Worm (Caenorhabditis elegans): ENCODE measurements around the gene F13H8.6.

F13H8.6 gene

DNA sequence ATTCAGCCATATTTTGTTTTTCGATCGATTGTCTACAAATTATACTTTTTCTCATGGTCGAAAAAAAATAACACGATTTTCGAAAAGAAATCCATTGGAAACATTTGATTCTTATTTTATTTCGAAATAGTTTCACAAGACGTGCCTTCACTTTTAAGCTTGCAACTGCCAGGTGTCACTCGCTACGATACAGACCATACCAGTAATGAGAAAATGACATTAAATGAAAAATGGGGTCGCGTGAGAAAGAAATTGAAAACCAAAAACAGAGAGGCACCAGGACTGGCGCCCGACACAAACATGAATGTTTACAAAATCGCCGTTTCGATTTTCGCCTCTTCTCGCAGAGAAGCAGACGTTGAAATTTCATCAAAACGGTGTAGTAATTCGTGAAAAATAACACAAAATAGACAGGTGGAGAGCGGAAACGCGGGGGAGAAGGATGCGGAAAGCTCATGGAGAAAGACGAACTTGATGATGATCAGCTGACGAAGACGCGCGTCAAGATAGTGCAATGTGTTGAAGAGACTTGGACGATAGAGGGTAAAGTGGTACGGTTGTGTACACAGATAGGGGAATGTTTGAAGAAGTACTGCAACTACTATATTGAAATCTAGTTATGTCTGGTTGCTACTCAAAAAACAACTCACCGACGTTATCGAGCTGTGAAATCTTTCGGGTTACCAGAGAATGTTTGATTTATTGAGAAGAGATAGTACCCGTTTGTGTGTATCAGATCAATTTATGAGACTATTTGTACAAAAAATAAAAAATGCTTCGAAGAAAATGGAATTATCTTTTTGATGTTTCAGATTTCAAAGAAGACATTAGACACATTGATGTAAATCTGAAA is 50.4 kb downstream of the F13H8.6 start:
- TF ChIP-seq cebp-1 (GFP tag; IDR thresholded peaks at IDR 0.05) (peak; percentile 71; the same call in 1 of the 2 replicates), cebp-1 (tag; optimal IDR thresholded peaks at IDR 0.05) (peak; percentile 72), F10E7.11 (tag; optimal IDR thresholded peaks at IDR 0.05) (no peak), F23B12.7 (tag; optimal IDR thresholded peaks at IDR 0.05; ENCODE audit: insufficient read depth) (peak; percentile 14), snpc-4 (GFP tag; optimal IDR thresholded peaks at IDR 0.05) (no peak), snpc-4 (tag; optimal IDR thresholded peaks at IDR 0.05) (peak in 1 of 4 experiments; percentile 20), T26A5.8 (tag; optimal IDR thresholded peaks at IDR 0.05) (no peak), hmg-1.2 (GFP tag; IDR thresholded peaks at IDR 0.05) (peak; percentile 18; the same call in 1 of the 2 replicates), nhr-80 (tag; optimal IDR thresholded peaks at IDR 0.05) (peak; percentile 39), attf-5 (GFP tag; optimal IDR thresholded peaks at IDR 0.05) (peak; percentile 15)

DNA sequence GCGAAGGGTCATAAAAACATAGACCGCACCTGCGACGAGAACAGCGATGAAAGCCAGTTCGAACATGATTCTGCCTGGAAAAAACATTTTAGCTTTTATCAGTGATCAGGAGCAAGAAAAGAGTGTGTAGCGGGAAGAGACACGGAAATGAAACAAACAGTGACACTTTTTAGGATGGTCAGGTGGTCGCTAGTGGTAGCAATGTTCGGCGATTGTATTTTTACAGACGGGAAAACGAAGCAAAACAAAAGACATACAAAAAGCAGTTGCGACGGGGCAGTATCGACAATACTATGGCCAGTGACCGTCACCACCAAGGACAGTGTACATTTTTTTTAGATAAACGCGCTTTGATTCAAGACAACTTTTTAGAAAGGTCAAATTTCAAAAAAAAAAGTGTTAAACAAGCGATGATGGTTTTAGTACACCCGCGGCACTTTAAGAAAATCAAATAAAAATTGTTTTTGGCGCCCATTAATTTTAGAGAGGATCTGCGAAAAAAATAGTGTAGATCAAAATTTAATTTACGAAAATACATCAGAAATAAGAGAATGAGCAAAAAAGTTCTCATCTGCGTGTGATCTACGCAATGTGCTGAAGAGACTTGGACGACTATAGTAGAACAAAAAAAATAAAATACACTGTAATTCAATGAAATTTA is 51.2 kb downstream of the F13H8.6 start, which contains the start of gene T24H7.9:
T24H7.9 (minus strand) TSS at position 74 of the 661 bp plus-strand sequence.
- TF ChIP-seq ztf-18 (tag; optimal IDR thresholded peaks at IDR 0.05) (no peak), attf-5 (GFP tag; optimal IDR thresholded peaks at IDR 0.05) (peak; percentile 26), F10E7.11 (tag; optimal IDR thresholded peaks at IDR 0.05) (no peak), nfyb-1 (GFP tag; IDR thresholded peaks at IDR 0.05) (0 out of 2 replicates have a peak, but pooled peaks have one; percentile 17), sdz-38 (tag; optimal IDR thresholded peaks at IDR 0.05) (no peak), F23B12.7 (tag; optimal IDR thresholded peaks at IDR 0.05; ENCODE audit: insufficient read depth) (peak; percentile 32), T26A5.8 (tag; optimal IDR thresholded peaks at IDR 0.05) (no peak), ceh-91 (GFP tag; IDR thresholded peaks at IDR 0.05) (peak; percentile 57), lsl-1 (GFP tag; optimal IDR thresholded peaks at IDR 0.05) (peak; percentile 24), sea-2 (GFP tag; IDR thresholded peaks at IDR 0.05) (no peak), B0336.3 (GFP tag; IDR thresholded peaks at IDR 0.05) (0 out of 2 replicates have a peak, but pooled peaks have one; percentile 29), madf-8 (GFP tag; conservative IDR thresholded peaks at IDR 0.05) (peak; percentile 77), dpl-1 (GFP tag; optimal IDR thresholded peaks at IDR 0.05) (peak; percentile 35), ccch-3 (GFP tag; optimal IDR thresholded peaks at IDR 0.05) (no peak), D2030.7 (GFP tag; IDR thresholded peaks at IDR 0.05) (peak; percentile 50; the same call in 1 of the 2 replicates), efl-1 (GFP tag; optimal IDR thresholded peaks at IDR 0.05) (peak; percentile 74), xnd-1 (tag; optimal IDR thresholded peaks at IDR 0.05) (peak; percentile 58), B0261.1 (tag; optimal IDR thresholded peaks at IDR 0.05) (no peak), F33H1.4 (GFP tag; IDR thresholded peaks at IDR 0.05) (peak; percentile 26; the same call in 1 of the 2 replicates), nhr-80 (tag; optimal IDR thresholded peaks at IDR 0.05) (peak; percentile 68), cebp-1 (GFP tag; IDR thresholded peaks at IDR 0.05) (no peak), cebp-1 (tag; optimal IDR thresholded peaks at IDR 0.05) (peak; percentile 29), madf-6 (GFP tag; IDR thresholded peaks at IDR 0.05) (peak; percentile 89)
